Fruit fly (Drosophila melanogaster): Measurements from ENCODE around the gene escl.

dm6 chr2L:11973145-11973738, 17.5 kb upstream of the escl start:
- TF ChIP-seq pan (optimal IDR thresholded peaks at IDR 0.05) (no peak), CG8478 (optimal IDR thresholded peaks at IDR 0.05) (no peak), usp (GFP tag; optimal IDR thresholded peaks at IDR 0.05) (no peak), psq (optimal IDR thresholded peaks at IDR 0.05) (no peak), EcR (GFP tag; optimal IDR thresholded peaks at IDR 0.05) (no peak)

All from whole organism.